Worm (Caenorhabditis elegans) whole organism, L4 larva: ENCODE results near the gene R05H5.4.
A peak's percentile ranks its signal among the peaks of the same experiment; 100 is the strongest.

Source experiments
- ama-1 ChIP-seq: fragments of 150-350 bp; optimal IDR thresholded peaks from 2 replicates; lab custom pipeline; 2014; ENCODE audit warnings: inconsistent platforms, mixed read lengths
- cey-2 ChIP-seq: sonication (generic microtip); optimal IDR thresholded peaks from 3 replicates; lab custom pipeline; 2017; ENCODE audit warnings: missing genetic modification characterization, mild to moderate bottlenecking, missing compliant biosample characterization, antibody characterized with exemption, borderline replicate concordance; ENCODE audit not compliant: insufficient read depth
- lin-39 ChIP-seq: fragments of 150-350 bp; optimal IDR thresholded peaks from 2 replicates; lab custom pipeline; 2014; ENCODE audit warnings: missing biosample characterization, missing genetic modification reagents, missing genetic modification characterization
- madf-5 ChIP-seq, 2 experiments: fragments of 200-800 bp; sonication (Bioruptor generic); IDR thresholded peaks; 2 replicates each; pipeline ENCODE4 v1.3.6; 2022; ENCODE audit warnings: missing compliant biosample characterization in 2 of 2, missing genetic modification characterization in 2 of 2
- nhr-11 ChIP-seq: fragments of 150-350 bp; optimal IDR thresholded peaks from 2 replicates; lab custom pipeline; 2014; ENCODE audit warnings: missing biosample characterization, missing genetic modification characterization
- nhr-237 ChIP-seq: sonication (generic microtip); optimal IDR thresholded peaks from 2 replicates; lab custom pipeline; 2017; ENCODE audit warnings: missing biosample characterization, missing genetic modification characterization
- sdz-12 ChIP-seq: fragments of 200-800 bp; sonication (Bioruptor generic); optimal IDR thresholded peaks from 2 replicates; lab custom pipeline; 2018; ENCODE audit warnings: mild to moderate bottlenecking, missing genetic modification characterization, missing compliant biosample characterization
- snpc-4 ChIP-seq: fragments of 150-350 bp; optimal IDR thresholded peaks from 2 replicates; lab custom pipeline; 2014; ENCODE audit warnings: missing biosample characterization, missing genetic modification characterization
- unc-130 ChIP-seq: sonication (generic microtip); optimal IDR thresholded peaks from 2 replicates; lab custom pipeline; 2016; ENCODE audit warnings: missing genetic modification reagents, missing genetic modification characterization, missing compliant biosample characterization
- ztf-11 ChIP-seq: fragments of 150-350 bp; optimal IDR thresholded peaks from 2 replicates; lab custom pipeline; 2014; ENCODE audit warnings: missing biosample characterization, missing genetic modification characterization

- TF ChIP-seq madf-5 (GFP tag; IDR thresholded peaks at IDR 0.05; lab: Robert Waterston, UW) (no peak), snpc-4 (tag; lab: Kevin White, UChicago) (no peak), unc-130 (GFP tag; lab: Kevin White, UChicago) (no peak), ama-1 (lab: Kevin White, UChicago) (no peak), cey-2 (tag; lab: Kevin White, UChicago) (no peak), ztf-11 (tag; lab: Kevin White, UChicago) (no peak), nhr-237 (no peak), nhr-11 (tag; lab: Kevin White, UChicago) (peak; percentile 26), sdz-12 (GFP tag; lab: Kevin White, UChicago) (no peak), lin-39 (tag; lab: Kevin White, UChicago) (no peak)
These were observed 27.3 kb downstream of the R05H5.4 start, which contains the start of gene wbp-11 for ce11 chrII:10172436-10172973.
